Worm (Caenorhabditis elegans) whole organism, late embryonic: ENCODE measurements around the gene col-187.

Experiments
- Y22D7AL.16 ChIP-seq: sonication (generic microtip); optimal IDR thresholded peaks from 2 replicates; lab custom pipeline; 2016; ENCODE audit warnings: missing genetic modification characterization, missing compliant biosample characterization
- ceh-18 ChIP-seq: sonication (generic microtip); optimal IDR thresholded peaks from 2 replicates; lab custom pipeline; 2016; ENCODE audit warnings: missing genetic modification characterization, missing compliant biosample characterization
- dmd-4 ChIP-seq: sonication (generic microtip); optimal IDR thresholded peaks from 2 replicates; lab custom pipeline; 2016; ENCODE audit warnings: borderline replicate concordance, missing genetic modification characterization, missing compliant biosample characterization
- fax-1 ChIP-seq: sonication (generic microtip); optimal IDR thresholded peaks from 2 replicates; lab custom pipeline; 2016; ENCODE audit warnings: missing genotype, missing genetic modification characterization, missing compliant biosample characterization
- nfya-1 ChIP-seq: sonication (generic microtip); optimal IDR thresholded peaks from 2 replicates; lab custom pipeline; 2017; ENCODE audit warnings: missing genetic modification characterization, mild to moderate bottlenecking, missing compliant biosample characterization, antibody characterized with exemption, moderate library complexity
- pat-9 ChIP-seq: fragments of 200-800 bp; sonication (Bioruptor generic); optimal IDR thresholded peaks from 2 replicates; lab custom pipeline; 2018; ENCODE audit warnings: mild to moderate bottlenecking, missing genetic modification characterization, moderate library complexity, missing compliant biosample characterization
- sox-4 ChIP-seq: sonication (generic microtip); optimal IDR thresholded peaks from 2 replicates; lab custom pipeline; 2017; ENCODE audit warnings: mild to moderate bottlenecking, missing genetic modification characterization, inconsistent platforms, missing compliant biosample characterization
- unc-3 ChIP-seq, 2 experiments: fragments of 200-800 bp in 1 of 2; sonication (Bioruptor generic) in 1 of 2; sonication (generic microtip) in 1 of 2; conservative IDR thresholded peaks in 1 of 2; optimal IDR thresholded peaks in 1 of 2; 2 replicates each; pipeline versions ENCODE4 v1.3.6 to Lab custom; 2016 to 2022; ENCODE audit warnings: missing compliant biosample characterization in 2 of 2, missing genetic modification characterization in 2 of 2, missing genetic modification reagents in 1 of 2

Gene col-187

ce11 chrX:16122628-16123027 is 49.9 kb downstream of the col-187 start:
- TF ChIP-seq dmd-4: no peak
- TF ChIP-seq Y22D7AL.16 (tag; lab: Kevin White, UChicago): no peak
- TF ChIP-seq fax-1: no peak

ce11 chrX:16124290-16124689 is 51.6 kb downstream of the col-187 start:
- TF ChIP-seq nfya-1 (tag; lab: Kevin White, UChicago) (no peak), sox-4 (tag; lab: Kevin White, UChicago) (no peak), unc-3 (GFP tag; conservative IDR thresholded peaks at IDR 0.05; lab: Robert Waterston, UW) (no peak), unc-3 (tag; optimal IDR thresholded peaks at IDR 0.05; lab: Kevin White, UChicago) (no peak), ceh-18 (tag; lab: Kevin White, UChicago) (no peak), pat-9 (tag; lab: Kevin White, UChicago) (no peak)
